Worm (Caenorhabditis elegans) whole organism, L3 larva: ENCODE results near the gene srw-108.

Experiments
- nhr-77 ChIP-seq: fragments of 150-350 bp; optimal IDR thresholded peaks from 2 replicates; lab custom pipeline; 2014; ENCODE audit warnings: missing biosample characterization, missing genetic modification characterization
- snpc-4 ChIP-seq: fragments of 150-350 bp; optimal IDR thresholded peaks from 2 replicates; lab custom pipeline; 2014; ENCODE audit warnings: missing biosample characterization, missing genetic modification characterization

DNA sequence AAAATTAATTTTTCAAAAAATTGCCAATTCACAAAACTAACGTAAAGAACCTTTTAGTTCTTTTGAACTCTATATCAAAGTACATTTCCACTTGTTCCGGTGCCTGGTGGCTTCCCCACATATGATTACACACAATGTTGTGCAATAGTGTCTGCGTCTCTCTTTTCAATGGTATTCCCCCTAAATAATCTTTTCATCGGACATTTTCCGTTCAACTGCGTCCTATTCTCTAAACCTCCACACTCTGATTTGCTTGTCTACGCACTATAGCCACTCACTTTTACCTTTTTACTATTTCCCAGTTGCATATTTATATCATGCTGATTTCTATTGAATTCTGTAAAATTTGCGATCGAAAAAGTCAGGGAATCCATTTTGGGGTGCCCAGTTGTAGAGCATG, 4.3 kb downstream of the srw-108 start, which contains the start of gene nhr-58:
- TF ChIP-seq snpc-4 (tag; lab: Kevin White, UChicago) (no peak), nhr-77 (tag; lab: Kevin White, UChicago) (no peak)
